Fruit fly (Drosophila melanogaster): ENCODE data around the gene CG13875.
A peak's percentile ranks its signal among the peaks of the same experiment; 100 is the strongest.

Gene CG13875

dm6 chr3L:178445-178844 lies 1.3 kb upstream of the CG13875 start:
- peak; percentile 14 for TF ChIP-seq CG12769 (tag; optimal IDR thresholded peaks at IDR 0.05)
- peak; percentile 56 for TF ChIP-seq kni (GFP tag; optimal IDR thresholded peaks at IDR 0.05)
- no peak for TF ChIP-seq nerfin-2 (GFP tag; IDR thresholded peaks at IDR 0.05; ENCODE audit: partially characterized antibody)
- no peak for TF ChIP-seq CG14441 (GFP tag; IDR thresholded peaks at IDR 0.05)
- no peak for TF ChIP-seq CG4617 (GFP tag; optimal IDR thresholded peaks at IDR 0.05; ENCODE audit: borderline replicate concordance)
- no peak for TF ChIP-seq CG10321 (GFP tag; IDR thresholded peaks at IDR 0.05)
- TF ChIP-seq Xbp1 (GFP tag; optimal IDR thresholded peaks at IDR 0.05): no peak
- TF ChIP-seq Kr (GFP tag; optimal IDR thresholded peaks at IDR 0.05): peak; percentile 4
- peak; percentile 23; the same call in 1 of the 2 replicates for TF ChIP-seq CG14014 (GFP tag; IDR thresholded peaks at IDR 0.05)
- no peak for TF ChIP-seq Mes4 (GFP tag; optimal IDR thresholded peaks at IDR 0.05)
- peak; percentile 70 for TF ChIP-seq z (GFP tag; IDR thresholded peaks at IDR 0.05)
- TF ChIP-seq CG12659 (GFP tag; optimal IDR thresholded peaks at IDR 0.05): peak; percentile 16
- TF ChIP-seq sqz (GFP tag; optimal IDR thresholded peaks at IDR 0.05): no peak
- peak in 1 of 2 experiments; percentile 39 for TF ChIP-seq Trl (optimal IDR thresholded peaks at IDR 0.05)
- no peak for TF ChIP-seq Trl (GFP tag; optimal IDR thresholded peaks at IDR 0.05)
- TF ChIP-seq zen (tag; optimal IDR thresholded peaks at IDR 0.05): no peak
- peak; percentile 56 for TF ChIP-seq CG13894 (tag; optimal IDR thresholded peaks at IDR 0.05)
- no peak for TF ChIP-seq CG1602 (GFP tag; optimal IDR thresholded peaks at IDR 0.05)
- TF ChIP-seq Jarid2 (GFP tag; optimal IDR thresholded peaks at IDR 0.05): peak; percentile 62
- peak; percentile 47 for TF ChIP-seq sens (GFP tag)
- peak; percentile 80 for TF ChIP-seq Deaf1 (tag; optimal IDR thresholded peaks at IDR 0.05)
- peak; percentile 46 for TF ChIP-seq lbe (GFP tag; optimal IDR thresholded peaks at IDR 0.05)
- TF ChIP-seq Gug (GFP tag; IDR thresholded peaks at IDR 0.05): no peak
- peak; percentile 6 for TF ChIP-seq CG17385 (GFP tag; optimal IDR thresholded peaks at IDR 0.05)
- peak; percentile 57 for TF ChIP-seq Med (GFP tag)
- no peak for TF ChIP-seq Drgx (GFP tag; IDR thresholded peaks at IDR 0.05)
- peak in 1 of 2 experiments; percentile 88 for TF ChIP-seq Pdp1 (GFP tag; optimal IDR thresholded peaks at IDR 0.05)
- TF ChIP-seq chinmo (GFP tag; IDR thresholded peaks at IDR 0.05; ENCODE audit: partially characterized antibody): peak; percentile 84; the same call in 3 of the 4 replicates

dm6 chr3L:178913-179488 lies 722 bp upstream of the CG13875 start, which contains the start of gene Vdup1:
Vdup1 (minus strand) TSS chr3L:178963.
- TF ChIP-seq Sin3A (optimal IDR thresholded peaks at IDR 0.05) (no peak), CG8944 (GFP tag; optimal IDR thresholded peaks at IDR 0.05) (no peak), E2f2 (GFP tag; IDR thresholded peaks at IDR 0.05) (no peak), CG32767 (GFP tag; IDR thresholded peaks at IDR 0.05) (no peak), vvl (GFP tag; IDR thresholded peaks at IDR 0.05) (peak; percentile 80), CG4404 (GFP tag; IDR thresholded peaks at IDR 0.05) (no peak), CG12942 (GFP tag; optimal IDR thresholded peaks at IDR 0.05) (no peak), Ets65A (GFP tag) (peak; percentile 62), sens (GFP tag) (peak; percentile 70)

- TF ChIP-seq kni (GFP tag; optimal IDR thresholded peaks at IDR 0.05): peak; percentile 41
- TF ChIP-seq caup (GFP tag; optimal IDR thresholded peaks at IDR 0.05; ENCODE audit: severe bottlenecking): peak; percentile 6
- TF ChIP-seq lmd (GFP tag; IDR thresholded peaks at IDR 0.05): no peak
- TF ChIP-seq Jarid2 (GFP tag; optimal IDR thresholded peaks at IDR 0.05): peak; percentile 75
- 0 out of 4 replicates have a peak, but pooled peaks have one; percentile 3 for TF ChIP-seq chinmo (GFP tag; IDR thresholded peaks at IDR 0.05; ENCODE audit: partially characterized antibody)
- no peak for TF ChIP-seq CG7963 (GFP tag; IDR thresholded peaks at IDR 0.05; ENCODE audit: partially characterized antibody)
- TF ChIP-seq CG8290 (GFP tag; optimal IDR thresholded peaks at IDR 0.05): no peak
- TF ChIP-seq CG8290 (tag; optimal IDR thresholded peaks at IDR 0.05): peak in 1 of 2 experiments; percentile 17
- peak; percentile 41; the same call in 1 of the 2 replicates for TF ChIP-seq CG16779 (GFP tag; IDR thresholded peaks at IDR 0.05)
- TF ChIP-seq Med (GFP tag): peak; percentile 57
- peak; percentile 16 for TF ChIP-seq Blimp-1 (GFP tag; optimal IDR thresholded peaks at IDR 0.05)
- peak; percentile 34; the same call in 1 of the 3 replicates for TF ChIP-seq Opbp (GFP tag; IDR thresholded peaks at IDR 0.05; ENCODE audit: partially characterized antibody)
- no peak for TF ChIP-seq Dref (GFP tag; IDR thresholded peaks at IDR 0.05)
- TF ChIP-seq ci (GFP tag; IDR thresholded peaks at IDR 0.05): peak; percentile 1; the same call in 1 of the 3 replicates
- 0 out of 2 replicates have a peak, but pooled peaks have one; percentile 42 for TF ChIP-seq CG42726 (GFP tag; IDR thresholded peaks at IDR 0.05; ENCODE audit: partially characterized antibody)
- 0 out of 2 replicates have a peak, but pooled peaks have one; percentile 45 for TF ChIP-seq chm (GFP tag; IDR thresholded peaks at IDR 0.05)
- peak in 1 of 2 experiments; percentile 27 for TF ChIP-seq Trl (optimal IDR thresholded peaks at IDR 0.05)
- TF ChIP-seq Trl (GFP tag; optimal IDR thresholded peaks at IDR 0.05): no peak
Observed at dm6 chr3L:180262-180543, 480 bp downstream of the CG13875 start.

Data from whole organism, embryonic.